Worm (Caenorhabditis elegans) whole organism, L1 larva: ENCODE data around the gene fbxc-21.

Source experiments
- ceh-63 ChIP-seq: fragments of 200-800 bp; sonication (Bioruptor generic); optimal IDR thresholded peaks from 2 replicates; lab custom pipeline; 2018; ENCODE audit warnings: mild to moderate bottlenecking, missing genetic modification characterization, missing compliant biosample characterization
- zag-1 ChIP-seq: fragments of 150-350 bp; optimal IDR thresholded peaks from 2 replicates; lab custom pipeline; 2014; ENCODE audit warnings: missing biosample characterization, missing genetic modification characterization

DNA sequence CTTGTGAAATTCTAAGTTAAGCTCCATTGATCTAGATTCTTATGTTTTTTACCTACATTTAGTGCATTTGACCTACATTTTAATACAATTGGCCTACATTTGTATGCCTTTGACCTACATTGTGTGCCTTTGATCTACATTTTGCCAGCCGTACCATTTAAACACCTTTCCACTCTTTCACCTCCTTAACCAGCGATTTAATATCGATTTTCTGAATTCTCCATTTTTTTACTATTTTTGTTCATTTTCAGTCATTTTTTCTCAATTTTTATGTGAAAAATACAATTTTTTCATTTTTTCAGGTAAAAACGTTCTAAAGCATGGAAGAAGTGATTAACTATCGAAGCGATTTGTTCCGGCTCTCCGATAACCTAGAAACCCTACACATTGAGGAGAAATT lies 20.2 kb upstream of the fbxc-21 start, which contains the start of gene btb-7:
- TF ChIP-seq zag-1 (no peak), ceh-63 (no peak)
